Fruit fly (Drosophila melanogaster) S2 (cell line): ENCODE measurements around the gene Rh4.

ENCODE experiments used
- CG8478 ChIP-seq: fragments of >200 bp; optimal IDR thresholded peaks from 2 replicates; lab custom pipeline; 2018
- CTCF ChIP-seq, 2 experiments: fragments of >200 bp; optimal IDR thresholded peaks; 2 replicates each; lab custom pipeline; 2018

DNA sequence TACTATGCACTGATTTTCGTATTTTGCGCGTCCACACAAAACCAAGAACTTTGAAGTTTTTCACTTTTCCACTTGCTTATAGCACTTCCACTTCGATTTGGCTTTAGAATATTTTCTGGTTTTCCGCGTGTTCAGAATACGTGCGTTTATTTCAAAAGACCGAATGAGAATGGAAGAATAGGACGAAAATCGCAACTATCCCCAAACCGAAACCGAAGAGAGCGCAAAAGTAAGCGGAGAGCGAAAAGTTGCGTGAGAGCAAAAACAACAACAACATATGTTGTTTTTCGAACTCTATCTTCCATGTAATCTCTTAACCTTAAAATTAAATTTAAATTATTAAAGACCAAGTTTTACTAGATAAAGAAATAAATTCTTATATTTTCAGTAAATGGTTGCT lies 54.8 kb downstream of the Rh4 start, which contains the start of gene CG9674:
- TF ChIP-seq CG8478 (lab: Kevin White, UChicago) (no peak), CTCF (optimal IDR thresholded peaks at IDR 0.05; lab: Kevin White, UChicago) (no peak)
